Worm (Caenorhabditis elegans) whole organism, young adult: ENCODE results near the gene dec-7.

Experiments
- B0261.1 ChIP-seq: sonication (generic microtip); optimal IDR thresholded peaks from 2 replicates; lab custom pipeline; 2016; ENCODE audit warnings: mild to moderate bottlenecking, missing genetic modification characterization, moderate library complexity, missing compliant biosample characterization
- aptf-2 ChIP-seq: fragments of 200-800 bp; sonication (Bioruptor generic); conservative IDR thresholded peaks from 2 replicates; pipeline ENCODE4 v1.3.6; 2022; ENCODE audit warnings: missing genetic modification reagents, missing genetic modification characterization, missing compliant biosample characterization
- attf-3 ChIP-seq: fragments of 200-800 bp; sonication (Bioruptor generic); conservative IDR thresholded peaks from 2 replicates; pipeline ENCODE4 v1.3.6; 2022; ENCODE audit warnings: missing genetic modification reagents, missing genetic modification characterization, missing compliant biosample characterization
- nhr-90 ChIP-seq: sonication (generic microtip); optimal IDR thresholded peaks from 2 replicates; lab custom pipeline; 2016; ENCODE audit warnings: missing genotype, mild to moderate bottlenecking, missing genetic modification characterization, missing compliant biosample characterization
- sea-2 ChIP-seq: fragments of 200-800 bp; sonication (Bioruptor generic); IDR thresholded peaks from 2 replicates; pipeline ENCODE4 v1.3.6; 2022; ENCODE audit warnings: missing genetic modification characterization, missing compliant biosample characterization
- snpc-4 ChIP-seq, 5 experiments: fragments of 150-350 bp in 1 of 5; sonication (generic microtip) in 4 of 5; optimal IDR thresholded peaks; 2 replicates each; lab custom pipeline; 2014 to 2018; ENCODE audit warnings: missing genetic modification characterization in 5 of 5, missing biosample characterization in 3 of 5, antibody characterized with exemption in 2 of 5, mild to moderate bottlenecking in 2 of 5, missing compliant biosample characterization in 2 of 5, missing genotype in 2 of 5, moderate library complexity in 2 of 5, missing genetic modification reagents in 1 of 5
- unc-130 ChIP-seq: sonication (generic microtip); optimal IDR thresholded peaks from 2 replicates; lab custom pipeline; 2016; ENCODE audit warnings: missing genetic modification reagents, missing genetic modification characterization, missing compliant biosample characterization
- unc-62 ChIP-seq: fragments of 150-350 bp; optimal IDR thresholded peaks from 2 replicates; lab custom pipeline; 2014; ENCODE audit warnings: missing biosample characterization, missing genetic modification reagents, missing genetic modification characterization
- ztf-25 ChIP-seq: fragments of 200-800 bp; sonication (Bioruptor generic); IDR thresholded peaks from 2 replicates; pipeline ENCODE4 v1.3.6; 2022; ENCODE audit warnings: missing genetic modification reagents, missing genetic modification characterization, missing compliant biosample characterization
- ztf-26 ChIP-seq: sonication (generic microtip); optimal IDR thresholded peaks from 2 replicates; lab custom pipeline; 2017; ENCODE audit warnings: missing genetic modification characterization, missing compliant biosample characterization

ce11 chrIII:9988352-9988751, 56.2 kb downstream of the dec-7 start, which contains the start of gene C05B5.1:
- TF ChIP-seq unc-62 (GFP tag; lab: Kevin White, UChicago) = no peak
- no peak for TF ChIP-seq attf-3 (GFP tag; lab: Robert Waterston, UW)
- TF ChIP-seq ztf-25 (GFP tag; lab: Robert Waterston, UW) = no peak
- no peak for TF ChIP-seq sea-2 (GFP tag; lab: Robert Waterston, UW)
- no peak for TF ChIP-seq B0261.1 (tag; lab: Kevin White, UChicago)
- TF ChIP-seq ztf-26 (tag; lab: Kevin White, UChicago) = no peak
- TF ChIP-seq aptf-2 (GFP tag; lab: Robert Waterston, UW) = no peak
- no peak for TF ChIP-seq snpc-4 (GFP tag; optimal IDR thresholded peaks at IDR 0.05; lab: Kevin White, UChicago)
- TF ChIP-seq snpc-4 (tag; optimal IDR thresholded peaks at IDR 0.05; lab: Kevin White, UChicago) = no peak
- no peak for TF ChIP-seq unc-130 (GFP tag; lab: Kevin White, UChicago)
- no peak for TF ChIP-seq nhr-90 (tag; lab: Kevin White, UChicago)
